Worm (Caenorhabditis elegans) whole organism, early embryonic: ENCODE data around the gene T14B4.19.

Source experiments
- F13C5.2 ChIP-seq: sonication (generic microtip); optimal IDR thresholded peaks from 2 replicates; lab custom pipeline; 2017; ENCODE audit warnings: mild to moderate bottlenecking, missing genetic modification characterization, inconsistent platforms, missing compliant biosample characterization
- aly-1 ChIP-seq: sonication (generic microtip); optimal IDR thresholded peaks from 2 replicates; lab custom pipeline; 2016; ENCODE audit warnings: missing genetic modification characterization, missing compliant biosample characterization
- ama-1 ChIP-seq: fragments of 150-350 bp; optimal IDR thresholded peaks from 2 replicates; lab custom pipeline; 2014
- ceh-13 ChIP-seq: fragments of 200-800 bp; sonication (Bioruptor generic); optimal IDR thresholded peaks from 2 replicates; lab custom pipeline; 2018; ENCODE audit warnings: mild to moderate bottlenecking, missing genetic modification characterization, missing compliant biosample characterization
- flt-1 ChIP-seq: fragments of 200-800 bp; sonication (Bioruptor generic); IDR thresholded peaks from 2 replicates; pipeline ENCODE4 v1.3.6; 2022; ENCODE audit warnings: missing genetic modification characterization, missing compliant biosample characterization
- scrt-1 ChIP-seq: fragments of 200-800 bp; sonication (Bioruptor generic); IDR thresholded peaks from 2 replicates; pipeline ENCODE4 v1.3.6; 2022; ENCODE audit warnings: missing genetic modification characterization, missing compliant biosample characterization

- TF ChIP-seq F13C5.2 (tag; lab: Kevin White, UChicago) (no peak), flt-1 (GFP tag; lab: Robert Waterston, UW) (no peak), ceh-13 (no peak), aly-1 (tag; lab: Kevin White, UChicago) (no peak), ama-1 (lab: Kevin White, UChicago) (no peak), scrt-1 (no peak)
These were observed 7.0 kb downstream of the T14B4.19 start, which contains the start of gene rpy-1 for ce11 chrII:6705593-6706228.
